Worm (Caenorhabditis elegans) whole organism, L2 larva: ENCODE results near the gene F14H3.15.

Experiments
- ZK546.5 ChIP-seq: sonication (generic microtip); optimal IDR thresholded peaks from 2 replicates; lab custom pipeline; 2017; ENCODE audit warnings: missing biosample characterization, missing genetic modification characterization
- alr-1 ChIP-seq: fragments of 150-350 bp; optimal IDR thresholded peaks from 2 replicates; lab custom pipeline; 2014; ENCODE audit warnings: missing biosample characterization, missing genetic modification characterization
- aly-2 ChIP-seq: fragments of 150-350 bp; optimal IDR thresholded peaks from 2 replicates; lab custom pipeline; 2014; ENCODE audit warnings: missing biosample characterization, missing genetic modification characterization
- blmp-1 ChIP-seq: sonication (generic microtip); optimal IDR thresholded peaks from 2 replicates; lab custom pipeline; 2017; ENCODE audit warnings: missing genetic modification characterization, mild to moderate bottlenecking, missing compliant biosample characterization, antibody characterized with exemption, moderate library complexity; ENCODE audit not compliant: insufficient read depth
- ceh-16 ChIP-seq: fragments of 150-350 bp; optimal IDR thresholded peaks from 2 replicates; lab custom pipeline; 2014; ENCODE audit warnings: missing biosample characterization, missing genetic modification characterization
- crh-2 ChIP-seq: sonication (generic microtip); optimal IDR thresholded peaks from 2 replicates; lab custom pipeline; 2017; ENCODE audit warnings: missing biosample characterization, missing genetic modification characterization
- egl-27 ChIP-seq: sonication (generic microtip); optimal IDR thresholded peaks from 3 replicates; lab custom pipeline; 2017; ENCODE audit warnings: missing biosample characterization, missing genetic modification reagents, missing genetic modification characterization
- elt-1 ChIP-seq: fragments of 150-350 bp; optimal IDR thresholded peaks from 2 replicates; lab custom pipeline; 2014; ENCODE audit warnings: missing biosample characterization, missing genetic modification characterization
- fos-1 ChIP-seq: fragments of 150-350 bp; optimal IDR thresholded peaks from 2 replicates; lab custom pipeline; 2014; ENCODE audit warnings: missing biosample characterization, missing genetic modification characterization
- gmeb-1 ChIP-seq: fragments of 150-350 bp; optimal IDR thresholded peaks from 2 replicates; lab custom pipeline; 2014; ENCODE audit warnings: missing biosample characterization, missing genetic modification characterization
- lin-13 ChIP-seq: fragments of 150-350 bp; optimal IDR thresholded peaks from 2 replicates; lab custom pipeline; 2014; ENCODE audit warnings: missing biosample characterization, missing genetic modification reagents, missing genetic modification characterization
- nhr-11 ChIP-seq: fragments of 150-350 bp; optimal IDR thresholded peaks from 2 replicates; lab custom pipeline; 2014; ENCODE audit warnings: missing biosample characterization, missing genetic modification characterization
- nhr-12 ChIP-seq: fragments of 150-350 bp; optimal IDR thresholded peaks from 2 replicates; lab custom pipeline; 2014; ENCODE audit warnings: missing biosample characterization, missing genetic modification characterization
- nhr-21 ChIP-seq: fragments of 150-350 bp; optimal IDR thresholded peaks from 2 replicates; lab custom pipeline; 2014; ENCODE audit warnings: missing biosample characterization, missing genetic modification characterization
- nhr-237 ChIP-seq: fragments of 150-350 bp; optimal IDR thresholded peaks from 2 replicates; lab custom pipeline; 2014; ENCODE audit warnings: missing biosample characterization, missing genetic modification characterization
- nhr-6 ChIP-seq: fragments of 150-350 bp; optimal IDR thresholded peaks from 2 replicates; lab custom pipeline; 2014; ENCODE audit warnings: missing biosample characterization, missing genetic modification characterization
- peb-1 ChIP-seq: fragments of 150-350 bp; optimal IDR thresholded peaks from 2 replicates; lab custom pipeline; 2014; ENCODE audit warnings: missing biosample characterization, missing genetic modification characterization
- sem-4 ChIP-seq: fragments of 150-350 bp; optimal IDR thresholded peaks from 2 replicates; lab custom pipeline; 2014; ENCODE audit warnings: missing biosample characterization, missing genetic modification reagents, missing genetic modification characterization
- sma-3 ChIP-seq: sonication (generic microtip); optimal IDR thresholded peaks from 2 replicates; lab custom pipeline; 2016; ENCODE audit warnings: missing genetic modification reagents, missing genetic modification characterization, missing compliant biosample characterization
- sma-9 ChIP-seq, 2 experiments: fragments of 150-350 bp in 1 of 2; sonication (generic microtip) in 1 of 2; optimal IDR thresholded peaks; 2 replicates each; lab custom pipeline; 2014 to 2016; ENCODE audit warnings: missing genetic modification characterization in 2 of 2, mild to moderate bottlenecking in 1 of 2, missing biosample characterization in 1 of 2, missing compliant biosample characterization in 1 of 2, missing genetic modification reagents in 1 of 2, moderate library complexity in 1 of 2
- snpc-4 ChIP-seq: fragments of 150-350 bp; optimal IDR thresholded peaks from 2 replicates; lab custom pipeline; 2014; ENCODE audit warnings: missing biosample characterization, missing genetic modification characterization
- unc-62 ChIP-seq: fragments of 150-350 bp; optimal IDR thresholded peaks from 2 replicates; lab custom pipeline; 2014; ENCODE audit warnings: missing biosample characterization, missing genetic modification reagents, missing genetic modification characterization
- zag-1 ChIP-seq: fragments of 150-350 bp; optimal IDR thresholded peaks from 2 replicates; lab custom pipeline; 2014; ENCODE audit warnings: missing biosample characterization, missing genetic modification characterization
- ztf-1 ChIP-seq: fragments of 200-800 bp; sonication (Bioruptor generic); conservative IDR thresholded peaks from 2 replicates; pipeline ENCODE4 v1.3.6; 2022; ENCODE audit warnings: missing genetic modification characterization, missing compliant biosample characterization

The F14H3.15 gene

ce11 chrV:16016977-16017376 is 43.1 kb downstream of the F14H3.15 start:
- TF ChIP-seq unc-62 (no peak), nhr-237 (tag; lab: Kevin White, UChicago) (no peak), crh-2 (tag; lab: Kevin White, UChicago) (no peak), ZK546.5 (tag; lab: Kevin White, UChicago) (no peak), nhr-21 (tag; lab: Kevin White, UChicago) (no peak), ztf-1 (GFP tag; lab: Robert Waterston, UW) (no peak), aly-2 (tag; lab: Kevin White, UChicago) (no peak), fos-1 (tag; lab: Kevin White, UChicago) (no peak), gmeb-1 (no peak), nhr-11 (tag; lab: Kevin White, UChicago) (no peak), nhr-12 (tag; lab: Kevin White, UChicago) (no peak), nhr-6 (tag; lab: Kevin White, UChicago) (no peak), ceh-16 (no peak)
- TF ChIP-seq, all 48 proteins: peak for 0

ce11 chrV:16015652-16016051 is 44.4 kb downstream of the F14H3.15 start, which contains the start of gene str-232:
Gene str-232, minus strand, starts transcription at chrV:16015752.
- TF ChIP-seq sma-9 (GFP tag; optimal IDR thresholded peaks at IDR 0.05; lab: Kevin White, UChicago) = no peak
- no peak for TF ChIP-seq sma-9 (tag; optimal IDR thresholded peaks at IDR 0.05; lab: Kevin White, UChicago)
- no peak for TF ChIP-seq ztf-1 (GFP tag; lab: Robert Waterston, UW)
- TF ChIP-seq nhr-12 (tag; lab: Kevin White, UChicago) = no peak
- TF ChIP-seq egl-27 (tag; lab: Kevin White, UChicago) = no peak
- TF ChIP-seq peb-1 (tag; lab: Kevin White, UChicago) = no peak
- TF ChIP-seq sem-4 (tag; lab: Kevin White, UChicago) = no peak
- no peak for TF ChIP-seq nhr-6 (tag; lab: Kevin White, UChicago)
- no peak for TF ChIP-seq elt-1
- TF ChIP-seq lin-13 (GFP tag; lab: Kevin White, UChicago) = no peak
- TF ChIP-seq nhr-21 (tag; lab: Kevin White, UChicago) = no peak
- TF ChIP-seq snpc-4 (tag; lab: Kevin White, UChicago) = no peak
- TF ChIP-seq sma-3 = no peak
- TF ChIP-seq gmeb-1 = no peak
- no peak for TF ChIP-seq blmp-1 (tag; lab: Kevin White, UChicago)
- no peak for TF ChIP-seq fos-1 (tag; lab: Kevin White, UChicago)
- TF ChIP-seq alr-1 (tag; lab: Kevin White, UChicago) = no peak
- no peak for TF ChIP-seq zag-1 (tag; lab: Kevin White, UChicago)
